Worm (Caenorhabditis elegans) whole organism, mixed stage, embryonic: Measurements from ENCODE around the gene sdz-38.

ENCODE experiments used
- blmp-1 ChIP-seq: fragments of 150-350 bp; optimal IDR thresholded peaks from 2 replicates; lab custom pipeline; 2014; ENCODE audit warnings: missing biosample characterization, missing genetic modification characterization
- ceh-43 ChIP-seq: fragments of 200-800 bp; sonication (Bioruptor generic); optimal IDR thresholded peaks from 2 replicates; lab custom pipeline; 2018; ENCODE audit warnings: mild to moderate bottlenecking, missing genetic modification characterization, moderate library complexity, missing compliant biosample characterization
- lin-13 ChIP-seq: fragments of 150-350 bp; optimal IDR thresholded peaks from 2 replicates; lab custom pipeline; 2014; ENCODE audit warnings: missing biosample characterization, missing genetic modification characterization
- nhr-28 ChIP-seq: fragments of 150-350 bp; optimal IDR thresholded peaks from 2 replicates; lab custom pipeline; 2014; ENCODE audit warnings: missing biosample characterization, missing genetic modification characterization
- nhr-76 ChIP-seq: sonication (generic microtip); optimal IDR thresholded peaks from 2 replicates; lab custom pipeline; 2017; ENCODE audit warnings: missing biosample characterization, missing genetic modification characterization
- pha-4 ChIP-seq: fragments of 150-350 bp; optimal IDR thresholded peaks from 2 replicates; lab custom pipeline; 2018; ENCODE audit warnings: missing biosample characterization, missing genetic modification reagents, missing genetic modification characterization
- sem-2 ChIP-seq: fragments of 200-800 bp; sonication (Bioruptor generic); optimal IDR thresholded peaks from 2 replicates; lab custom pipeline; 2018; ENCODE audit warnings: mild to moderate bottlenecking, missing genetic modification characterization, missing compliant biosample characterization
- snpc-4 ChIP-seq: fragments of 150-350 bp; optimal IDR thresholded peaks from 2 replicates; lab custom pipeline; 2014; ENCODE audit warnings: missing biosample characterization, missing genetic modification characterization
- unc-62 ChIP-seq: fragments of 150-350 bp; optimal IDR thresholded peaks from 2 replicates; lab custom pipeline; 2014; ENCODE audit warnings: missing biosample characterization, missing genetic modification reagents, missing genetic modification characterization

ce11 chrII:9943837-9944236 is 37.8 kb downstream of the sdz-38 start, which contains the start of gene flad-1:
- no peak for TF ChIP-seq snpc-4 (tag; lab: Kevin White, UChicago)
- TF ChIP-seq ceh-43 = no peak
- TF ChIP-seq nhr-76 (tag; lab: Kevin White, UChicago) = no peak
- no peak for TF ChIP-seq unc-62 (GFP tag; lab: Kevin White, UChicago)
- TF ChIP-seq sem-2 = no peak
- TF ChIP-seq nhr-28 (tag; lab: Kevin White, UChicago) = no peak
- TF ChIP-seq blmp-1 (tag; lab: Kevin White, UChicago) = no peak
- no peak for TF ChIP-seq pha-4 (tag; lab: Kevin White, UChicago)
- TF ChIP-seq lin-13 = no peak
